Worm (Caenorhabditis elegans) whole organism, L2 larva: ENCODE data around the gene lir-1.

Experiments
- elt-1 ChIP-seq: fragments of 150-350 bp; optimal IDR thresholded peaks from 2 replicates; lab custom pipeline; 2014; ENCODE audit warnings: missing biosample characterization, missing genetic modification characterization
- fos-1 ChIP-seq: fragments of 150-350 bp; optimal IDR thresholded peaks from 2 replicates; lab custom pipeline; 2014; ENCODE audit warnings: missing biosample characterization, missing genetic modification characterization
- lsy-2 ChIP-seq, 2 experiments: fragments of 150-350 bp in 1 of 2; sonication (generic microtip) in 1 of 2; optimal IDR thresholded peaks; 2 replicates each; lab custom pipeline; 2014 to 2017; ENCODE audit warnings: missing biosample characterization in 2 of 2, missing genetic modification characterization in 2 of 2
- ztf-4 ChIP-seq: fragments of 150-350 bp; optimal IDR thresholded peaks from 2 replicates; lab custom pipeline; 2014; ENCODE audit warnings: missing biosample characterization, missing genetic modification characterization

- TF ChIP-seq elt-1 (tag; lab: Kevin White, UChicago): no peak
- no peak for TF ChIP-seq fos-1 (tag; lab: Kevin White, UChicago)
- no peak for TF ChIP-seq lsy-2 (tag; optimal IDR thresholded peaks at IDR 0.05; lab: Kevin White, UChicago)
- no peak for TF ChIP-seq ztf-4
These were observed 41.8 kb upstream of the lir-1 start for ce11 chrII:7630052-7630451.
